Worm (Caenorhabditis elegans) whole organism, midembryonic: Measurements from ENCODE around the gene ZC373.2.

Experiments
- T22C8.4 ChIP-seq: fragments of 200-800 bp; sonication (Bioruptor generic); IDR thresholded peaks from 2 replicates; pipeline ENCODE4 v1.3.6; 2022; ENCODE audit warnings: missing genetic modification characterization, missing compliant biosample characterization
- cog-1 ChIP-seq: sonication (generic microtip); optimal IDR thresholded peaks from 2 replicates; lab custom pipeline; 2016; ENCODE audit warnings: missing genetic modification characterization, missing compliant biosample characterization
- flt-1 ChIP-seq: fragments of 200-800 bp; sonication (Bioruptor generic); IDR thresholded peaks from 2 replicates; pipeline ENCODE4 v1.3.6; 2022; ENCODE audit warnings: missing genetic modification characterization, missing compliant biosample characterization
- klf-2 ChIP-seq: fragments of 200-800 bp; sonication (Bioruptor generic); conservative IDR thresholded peaks from 2 replicates; pipeline ENCODE4 v1.3.6; 2022; ENCODE audit warnings: missing genetic modification reagents, missing genetic modification characterization, missing compliant biosample characterization
- med-1 ChIP-seq: sonication (generic microtip); optimal IDR thresholded peaks from 2 replicates; lab custom pipeline; 2017; ENCODE audit warnings: missing genetic modification characterization, mild to moderate bottlenecking, missing compliant biosample characterization, antibody characterized with exemption, missing genetic modification reagents; ENCODE audit not compliant: insufficient read depth
- ref-1 ChIP-seq: fragments of 200-800 bp; sonication (Bioruptor generic); conservative IDR thresholded peaks from 2 replicates; pipeline ENCODE4 v1.3.6; 2022; ENCODE audit warnings: missing genetic modification reagents, missing genetic modification characterization, missing compliant biosample characterization
- tab-1 ChIP-seq: fragments of 200-800 bp; sonication (Bioruptor generic); IDR thresholded peaks from 2 replicates; pipeline ENCODE4 v1.3.6; 2022; ENCODE audit warnings: missing genetic modification characterization, missing compliant biosample characterization
- ztf-23 ChIP-seq: fragments of 200-800 bp; sonication (Bioruptor generic); IDR thresholded peaks from 2 replicates; pipeline ENCODE4 v1.3.6; 2022; ENCODE audit warnings: missing genetic modification reagents, missing genetic modification characterization, missing compliant biosample characterization
- ztf-29 ChIP-seq: fragments of 200-800 bp; sonication (Bioruptor generic); IDR thresholded peaks from 2 replicates; pipeline ENCODE4 v1.3.6; 2022; ENCODE audit warnings: missing genetic modification reagents, missing genetic modification characterization, missing compliant biosample characterization

Gene ZC373.2

DNA sequence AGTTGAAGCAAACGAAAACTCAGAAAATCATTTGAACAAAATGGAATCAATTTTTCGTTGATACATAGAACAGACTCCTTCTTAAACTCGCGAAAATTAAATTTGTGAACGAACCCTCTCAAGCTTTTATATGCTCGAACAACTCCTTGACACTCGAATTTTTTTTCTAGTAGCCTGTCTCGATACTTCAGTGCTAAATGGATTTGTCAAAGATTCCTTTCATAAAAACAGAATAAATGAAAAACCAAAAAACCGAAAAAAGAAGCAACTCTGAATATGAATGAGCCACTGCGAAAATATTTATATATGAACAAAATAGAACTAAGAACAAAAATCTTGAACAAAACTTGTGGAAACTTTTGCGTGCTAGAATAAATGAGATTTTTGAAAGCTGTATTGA lies 48.2 kb downstream of the ZC373.2 start:
- no peak for TF ChIP-seq flt-1 (GFP tag; lab: Robert Waterston, UW)
- TF ChIP-seq klf-2 = no peak
- TF ChIP-seq tab-1 (GFP tag; lab: Robert Waterston, UW) = no peak

DNA sequence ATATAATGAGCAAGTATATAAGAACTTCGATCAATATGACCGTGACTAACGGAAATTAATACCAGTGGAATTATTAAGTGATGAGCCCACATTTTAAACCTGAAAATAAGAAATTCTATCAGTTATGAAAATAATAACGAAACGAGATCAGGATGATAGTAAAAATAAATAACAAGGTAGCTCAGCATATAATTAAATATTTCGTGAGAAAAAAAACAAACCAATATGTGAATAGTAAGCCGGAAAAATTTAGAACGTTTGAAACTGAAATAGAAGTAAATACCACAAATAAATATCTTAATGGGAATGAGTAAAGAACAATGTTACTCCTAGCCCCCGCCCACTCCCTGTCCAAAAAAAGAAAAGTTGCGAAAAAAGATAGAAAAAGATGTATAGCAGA lies 49.6 kb downstream of the ZC373.2 start, which contains the start of gene F19C6.3:
Gene F19C6.3, minus strand, starts transcription at position 101 of the 400 bp plus-strand sequence.
- TF ChIP-seq ztf-23 (GFP tag; lab: Robert Waterston, UW) (no peak), med-1 (GFP tag; lab: Kevin White, UChicago) (no peak), ref-1 (no peak), klf-2 (no peak), tab-1 (GFP tag; lab: Robert Waterston, UW) (no peak), flt-1 (GFP tag; lab: Robert Waterston, UW) (no peak), cog-1 (no peak), T22C8.4 (GFP tag; lab: Robert Waterston, UW) (no peak), ztf-29 (no peak)
